Worm (Caenorhabditis elegans) whole organism, L4 larva: Measurements from ENCODE around the gene F59A7.5.

Experiments
- ama-1 ChIP-seq: fragments of 150-350 bp; optimal IDR thresholded peaks from 2 replicates; lab custom pipeline; 2014; ENCODE audit warnings: inconsistent platforms, mixed read lengths
- ctbp-1 ChIP-seq: fragments of 200-800 bp; sonication (Bioruptor generic); IDR thresholded peaks from 2 replicates; pipeline ENCODE4 v1.3.6; 2022; ENCODE audit warnings: missing genetic modification reagents, missing genetic modification characterization, missing compliant biosample characterization
- egl-27 ChIP-seq: sonication (generic microtip); optimal IDR thresholded peaks from 3 replicates; lab custom pipeline; 2017; ENCODE audit warnings: missing biosample characterization, missing genetic modification reagents, missing genetic modification characterization
- fos-1 ChIP-seq: fragments of 150-350 bp; optimal IDR thresholded peaks from 2 replicates; lab custom pipeline; 2014; ENCODE audit warnings: missing biosample characterization, missing genetic modification characterization
- nhr-11 ChIP-seq: fragments of 150-350 bp; optimal IDR thresholded peaks from 2 replicates; lab custom pipeline; 2014; ENCODE audit warnings: missing biosample characterization, missing genetic modification characterization
- skn-1 ChIP-seq: fragments of 150-350 bp; optimal IDR thresholded peaks from 2 replicates; lab custom pipeline; 2014; ENCODE audit warnings: missing biosample characterization, missing genetic modification characterization
- snpc-4 ChIP-seq: fragments of 150-350 bp; optimal IDR thresholded peaks from 2 replicates; lab custom pipeline; 2014; ENCODE audit warnings: missing biosample characterization, missing genetic modification characterization
- unc-39 ChIP-seq: sonication (generic microtip); optimal IDR thresholded peaks from 2 replicates; lab custom pipeline; 2017; ENCODE audit warnings: missing biosample characterization, missing genetic modification characterization
- ztf-11 ChIP-seq: fragments of 150-350 bp; optimal IDR thresholded peaks from 2 replicates; lab custom pipeline; 2014; ENCODE audit warnings: missing biosample characterization, missing genetic modification characterization
- ztf-7 ChIP-seq: fragments of 150-350 bp; optimal IDR thresholded peaks from 2 replicates; lab custom pipeline; 2014; ENCODE audit warnings: missing biosample characterization, missing genetic modification characterization

DNA sequence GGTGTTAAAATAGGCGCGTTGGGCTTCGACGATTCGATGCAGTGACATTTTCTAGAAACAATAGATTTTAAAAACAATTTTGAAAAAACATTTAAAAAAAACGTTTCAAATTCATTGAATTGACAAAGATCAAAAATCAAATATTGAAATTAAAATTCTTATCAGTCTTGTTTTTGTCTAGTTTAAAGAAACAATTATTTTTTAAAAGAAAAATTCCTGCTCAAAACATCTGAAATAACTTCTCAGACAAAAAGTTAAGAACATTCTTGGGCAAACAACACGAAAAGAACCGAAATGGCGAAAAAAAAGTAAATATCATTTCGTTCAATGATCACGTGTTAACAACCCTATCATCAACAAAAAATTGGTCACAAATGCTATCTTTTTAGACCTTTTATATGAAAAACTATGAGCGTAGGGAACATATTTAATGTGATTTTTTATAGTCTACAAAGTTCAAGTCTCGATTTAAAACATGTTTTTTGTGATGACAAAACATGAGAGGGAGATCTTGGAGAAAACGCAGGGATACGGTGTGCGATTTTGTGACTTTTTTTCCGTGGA is 22.9 kb upstream of the F59A7.5 start, which contains the start of gene alh-5:
- TF ChIP-seq skn-1 (tag; lab: Kevin White, UChicago): no peak
- TF ChIP-seq nhr-11 (tag; lab: Kevin White, UChicago): no peak
- no peak for TF ChIP-seq egl-27
- TF ChIP-seq ctbp-1 (GFP tag; lab: Robert Waterston, UW): no peak
- no peak for TF ChIP-seq ama-1 (lab: Kevin White, UChicago)
- no peak for TF ChIP-seq fos-1 (tag; lab: Kevin White, UChicago)
- TF ChIP-seq ztf-7 (tag; lab: Kevin White, UChicago): no peak
- TF ChIP-seq unc-39: no peak
- no peak for TF ChIP-seq snpc-4 (tag; lab: Kevin White, UChicago)
- TF ChIP-seq ztf-11 (tag; lab: Kevin White, UChicago): no peak
